ENCODE assay signal across 1 fruit fly cellular context in the genomic region with DNA sequence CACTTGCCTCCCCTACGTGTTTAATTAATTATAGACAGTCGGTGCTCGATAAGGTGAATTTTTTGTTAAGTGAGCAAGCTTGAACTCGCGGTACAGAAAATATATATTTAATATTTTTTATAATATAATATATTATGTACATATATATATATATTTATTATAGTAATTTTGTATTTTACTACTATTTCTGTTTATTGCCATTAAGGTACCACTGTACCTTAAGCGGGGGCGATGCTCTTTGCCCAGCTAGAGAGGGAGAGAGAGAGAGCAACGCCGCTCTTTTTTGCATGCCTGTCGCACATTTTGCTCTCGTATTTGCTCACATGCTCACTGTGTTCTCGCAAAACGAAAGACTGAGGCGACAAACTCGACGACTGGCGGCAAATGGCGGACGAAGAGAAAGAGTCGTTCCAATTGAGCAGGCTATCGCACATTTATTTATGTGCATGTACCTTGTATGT.
A peak's percentile ranks its signal among the peaks of the same experiment; 100 is the strongest.
TF ChIP-seq lines count a peak whose summit lies in the region.

No protein-coding gene starts in this region.

TF ChIP-seq in whole organism, embryonic, 481 proteins besides CTCF, POLR2A, EP300 and RAD21 (continued from another document and continues in another):
- TF ChIP-seq ash1 (GFP tag; optimal IDR thresholded peaks at IDR 0.05; lab: Kevin White, UChicago) (no peak), lov (optimal IDR thresholded peaks at IDR 0.05; lab: Kevin White, UChicago) (no peak), lov (GFP tag; IDR thresholded peaks at IDR 0.05; lab: Robert Waterston, UW) (no peak), TFAM (GFP tag; optimal IDR thresholded peaks at IDR 0.05; lab: Kevin White, UChicago) (no peak), Xrp1 (GFP tag; IDR thresholded peaks at IDR 0.05; lab: Robert Waterston, UW) (peak; percentile 18; the same call in 1 of the 2 replicates), crc (GFP tag; optimal IDR thresholded peaks at IDR 0.05; lab: Kevin White, UChicago) (no peak), Lpt (GFP tag; optimal IDR thresholded peaks at IDR 0.05; lab: Kevin White, UChicago) (no peak), CG32532 (GFP tag; IDR thresholded peaks at IDR 0.05; lab: Robert Waterston, UW) (peak; percentile 77), Hmx (GFP tag; optimal IDR thresholded peaks at IDR 0.05; lab: Kevin White, UChicago) (no peak), CG3163 (GFP tag; optimal IDR thresholded peaks at IDR 0.05; lab: Kevin White, UChicago) (no peak), slbo (GFP tag; IDR thresholded peaks at IDR 0.05; lab: Robert Waterston, UW) (peak; percentile 74), lola (GFP tag; optimal IDR thresholded peaks at IDR 0.05; lab: Kevin White, UChicago) (no peak), tio (GFP tag; optimal IDR thresholded peaks at IDR 0.05; lab: Kevin White, UChicago) (no peak), CG4424 (GFP tag; optimal IDR thresholded peaks at IDR 0.05; lab: Kevin White, UChicago) (no peak), HLH54F (GFP tag; optimal IDR thresholded peaks at IDR 0.05; lab: Kevin White, UChicago) (no peak), nom (GFP tag; optimal IDR thresholded peaks at IDR 0.05; lab: Kevin White, UChicago) (peak; percentile 58), Mad (GFP tag; optimal IDR thresholded peaks at IDR 0.05; lab: Kevin White, UChicago) (no peak), CG31365 (tag; optimal IDR thresholded peaks at IDR 0.05; lab: Kevin White, UChicago) (no peak), CG10431 (GFP tag; optimal IDR thresholded peaks at IDR 0.05; lab: Kevin White, UChicago) (no peak), CG6654 (GFP tag; optimal IDR thresholded peaks at IDR 0.05; lab: Kevin White, UChicago) (no peak), CG3847 (GFP tag; IDR thresholded peaks at IDR 0.05; lab: Robert Waterston, UW) (peak; percentile 49), Lhr (GFP tag; optimal IDR thresholded peaks at IDR 0.05; lab: Kevin White, UChicago) (no peak), h (optimal IDR thresholded peaks at IDR 0.05; lab: Kevin White, UChicago) (no peak), CG6689 (GFP tag; IDR thresholded peaks at IDR 0.05; lab: Robert Waterston, UW) (no peak; the same call in none of the 2 replicates), kah (GFP tag; optimal IDR thresholded peaks at IDR 0.05; lab: Kevin White, UChicago) (no peak), Drgx (GFP tag; IDR thresholded peaks at IDR 0.05; lab: Robert Waterston, UW) (peak; percentile 83), Opbp (GFP tag; IDR thresholded peaks at IDR 0.05; lab: Robert Waterston, UW; ENCODE audit: partially characterized antibody) (no peak), stwl (tag; optimal IDR thresholded peaks at IDR 0.05; lab: Kevin White, UChicago) (no peak), zen (tag; optimal IDR thresholded peaks at IDR 0.05; lab: Kevin White, UChicago) (peak; percentile 22), pho (GFP tag; optimal IDR thresholded peaks at IDR 0.05; lab: Kevin White, UChicago) (no peak), CG7357 (GFP tag; IDR thresholded peaks at IDR 0.05; lab: Robert Waterston, UW) (no peak), gfzf (GFP tag; optimal IDR thresholded peaks at IDR 0.05; lab: Kevin White, UChicago) (no peak), lab (GFP tag; optimal IDR thresholded peaks at IDR 0.05; lab: Kevin White, UChicago) (peak; percentile 76), CG12299 (tag; optimal IDR thresholded peaks at IDR 0.05; lab: Kevin White, UChicago) (no peak), dan (GFP tag; IDR thresholded peaks at IDR 0.05; lab: Robert Waterston, UW) (no peak), pnt (GFP tag; optimal IDR thresholded peaks at IDR 0.05; lab: Kevin White, UChicago) (no peak), Gug (GFP tag; IDR thresholded peaks at IDR 0.05; lab: Robert Waterston, UW) (no peak), lbe (GFP tag; optimal IDR thresholded peaks at IDR 0.05; lab: Kevin White, UChicago) (peak; percentile 35), slp2 (GFP tag; optimal IDR thresholded peaks at IDR 0.05; lab: Kevin White, UChicago) (no peak), br (optimal IDR thresholded peaks at IDR 0.05; lab: Kevin White, UChicago) (no peak), grau (tag; optimal IDR thresholded peaks at IDR 0.05; lab: Kevin White, UChicago) (peak; percentile 90), pita (GFP tag; optimal IDR thresholded peaks at IDR 0.05; lab: Kevin White, UChicago) (no peak), CG9727 (GFP tag; optimal IDR thresholded peaks at IDR 0.05; lab: Kevin White, UChicago) (peak; percentile 43), z (GFP tag; IDR thresholded peaks at IDR 0.05; lab: Robert Waterston, UW) (no peak), psq (GFP tag; optimal IDR thresholded peaks at IDR 0.05; lab: Kevin White, UChicago) (no peak), ems (GFP tag; optimal IDR thresholded peaks at IDR 0.05; lab: Kevin White, UChicago) (no peak), CG1647 (GFP tag; optimal IDR thresholded peaks at IDR 0.05; lab: Kevin White, UChicago) (no peak), ac (GFP tag; optimal IDR thresholded peaks at IDR 0.05; lab: Kevin White, UChicago) (no peak), CG15514 (GFP tag; optimal IDR thresholded peaks at IDR 0.05; lab: Kevin White, UChicago) (peak; percentile 44), cad (GFP tag; optimal IDR thresholded peaks at IDR 0.05; lab: Kevin White, UChicago) (no peak), CG42726 (GFP tag; IDR thresholded peaks at IDR 0.05; lab: Robert Waterston, UW; ENCODE audit: partially characterized antibody) (no peak), Rfx (GFP tag; IDR thresholded peaks at IDR 0.05; lab: Robert Waterston, UW) (peak; percentile 71), GATAe (GFP tag; conservative IDR thresholded peaks at IDR 0.05; lab: Robert Waterston, UW) (no peak), Awh (GFP tag; IDR thresholded peaks at IDR 0.05; lab: Robert Waterston, UW) (0 out of 2 replicates have a peak, but pooled peaks have one; percentile 23), CG12219 (GFP tag; optimal IDR thresholded peaks at IDR 0.05; lab: Kevin White, UChicago) (no peak), CG4854 (GFP tag; optimal IDR thresholded peaks at IDR 0.05; lab: Kevin White, UChicago) (no peak), Sry-β (GFP tag; optimal IDR thresholded peaks at IDR 0.05; lab: Kevin White, UChicago) (no peak), trem (tag; optimal IDR thresholded peaks at IDR 0.05; lab: Kevin White, UChicago) (no peak), mam (GFP tag; optimal IDR thresholded peaks at IDR 0.05; lab: Kevin White, UChicago) (no peak), CG4282 (GFP tag; optimal IDR thresholded peaks at IDR 0.05; lab: Kevin White, UChicago) (no peak), CG8359 (GFP tag; optimal IDR thresholded peaks at IDR 0.05; lab: Kevin White, UChicago; ENCODE audit: borderline replicate concordance) (no peak), tgo (GFP tag; IDR thresholded peaks at IDR 0.05; lab: Robert Waterston, UW) (peak; percentile 58), CG9797 (GFP tag; optimal IDR thresholded peaks at IDR 0.05; lab: Kevin White, UChicago) (no peak), fru (optimal IDR thresholded peaks at IDR 0.05; lab: Kevin White, UChicago) (no peak), CG8281 (tag; optimal IDR thresholded peaks at IDR 0.05; lab: Kevin White, UChicago) (no peak), Doc3 (GFP tag; IDR thresholded peaks at IDR 0.05; lab: Robert Waterston, UW; ENCODE audit: partially characterized antibody) (no peak), sens (GFP tag; lab: Kevin White, UChicago) (no peak), Hand (GFP tag; optimal IDR thresholded peaks at IDR 0.05; lab: Kevin White, UChicago) (peak; percentile 37), Jarid2 (GFP tag; optimal IDR thresholded peaks at IDR 0.05; lab: Kevin White, UChicago) (no peak), p53 (GFP tag; optimal IDR thresholded peaks at IDR 0.05; lab: Kevin White, UChicago) (no peak), Bgb (GFP tag; IDR thresholded peaks at IDR 0.05; lab: Robert Waterston, UW; ENCODE audit: partially characterized antibody) (no peak), CG17359 (tag; optimal IDR thresholded peaks at IDR 0.05; lab: Kevin White, UChicago) (peak; percentile 23), jumu (GFP tag; optimal IDR thresholded peaks at IDR 0.05; lab: Kevin White, UChicago) (no peak), Ssrp (tag; optimal IDR thresholded peaks at IDR 0.05; lab: Kevin White, UChicago) (no peak), CG13287 (GFP tag; IDR thresholded peaks at IDR 0.05; lab: Robert Waterston, UW; ENCODE audit: partially characterized antibody) (no peak), CG10274 (GFP tag; optimal IDR thresholded peaks at IDR 0.05; lab: Kevin White, UChicago) (no peak), CG8924 (tag; optimal IDR thresholded peaks at IDR 0.05; lab: Kevin White, UChicago) (peak; percentile 53), CG1603 (tag; optimal IDR thresholded peaks at IDR 0.05; lab: Kevin White, UChicago) (no peak), Usf (GFP tag; optimal IDR thresholded peaks at IDR 0.05; lab: Kevin White, UChicago) (no peak), toy (GFP tag; IDR thresholded peaks at IDR 0.05; lab: Robert Waterston, UW) (no peak), btn (GFP tag; optimal IDR thresholded peaks at IDR 0.05; lab: Kevin White, UChicago) (no peak), CG12071 (GFP tag; optimal IDR thresholded peaks at IDR 0.05; lab: Kevin White, UChicago) (no peak), mld (GFP tag; IDR thresholded peaks at IDR 0.05; lab: Robert Waterston, UW; ENCODE audit: partially characterized antibody) (no peak), BEAF-32 (GFP tag; optimal IDR thresholded peaks at IDR 0.05; lab: Kevin White, UChicago) (no peak), fd3F (GFP tag; optimal IDR thresholded peaks at IDR 0.05; lab: Kevin White, UChicago) (peak; percentile 50), ken (GFP tag; IDR thresholded peaks at IDR 0.05; lab: Robert Waterston, UW) (no peak), chn (GFP tag; optimal IDR thresholded peaks at IDR 0.05; lab: Kevin White, UChicago) (no peak), Atf6 (GFP tag; IDR thresholded peaks at IDR 0.05; lab: Robert Waterston, UW) (peak; percentile 40; the same call in 1 of the 2 replicates), gcm2 (GFP tag; optimal IDR thresholded peaks at IDR 0.05; lab: Kevin White, UChicago) (no peak), CG33557 (GFP tag; optimal IDR thresholded peaks at IDR 0.05; lab: Kevin White, UChicago) (no peak), CG10543 (GFP tag; optimal IDR thresholded peaks at IDR 0.05; lab: Kevin White, UChicago) (no peak), CG13624 (GFP tag; optimal IDR thresholded peaks at IDR 0.05; lab: Kevin White, UChicago) (no peak), CG10462 (GFP tag; optimal IDR thresholded peaks at IDR 0.05; lab: Kevin White, UChicago) (no peak), sob (GFP tag; IDR thresholded peaks at IDR 0.05; lab: Robert Waterston, UW) (peak; percentile 49; the same call in 1 of the 2 replicates), ham (GFP tag; IDR thresholded peaks at IDR 0.05; lab: Robert Waterston, UW) (no peak), danr (GFP tag; IDR thresholded peaks at IDR 0.05; lab: Robert Waterston, UW) (no peak), CG10959 (GFP tag; IDR thresholded peaks at IDR 0.05; lab: Robert Waterston, UW) (no peak), CG14014 (GFP tag; IDR thresholded peaks at IDR 0.05; lab: Robert Waterston, UW) (peak; percentile 63; the same call in 1 of the 2 replicates), CG4617 (GFP tag; optimal IDR thresholded peaks at IDR 0.05; lab: Kevin White, UChicago; ENCODE audit: borderline replicate concordance) (no peak), odd (GFP tag; optimal IDR thresholded peaks at IDR 0.05; lab: Kevin White, UChicago) (no peak), Bteb2 (GFP tag; optimal IDR thresholded peaks at IDR 0.05; lab: Kevin White, UChicago) (no peak), maf-S (GFP tag; optimal IDR thresholded peaks at IDR 0.05; lab: Kevin White, UChicago) (no peak), hkb (optimal IDR thresholded peaks at IDR 0.05; lab: Kevin White, UChicago) (no peak), hkb (GFP tag; IDR thresholded peaks at IDR 0.05; lab: Robert Waterston, UW) (peak; percentile 55; the same call in 1 of the 2 replicates), CG18476 (GFP tag; optimal IDR thresholded peaks at IDR 0.05; lab: Kevin White, UChicago) (no peak), CG30431 (GFP tag; optimal IDR thresholded peaks at IDR 0.05; lab: Kevin White, UChicago) (no peak), ara (GFP tag; IDR thresholded peaks at IDR 0.05; lab: Robert Waterston, UW) (no peak), CG11723 (GFP tag; optimal IDR thresholded peaks at IDR 0.05; lab: Kevin White, UChicago) (peak; percentile 3), org-1 (GFP tag; optimal IDR thresholded peaks at IDR 0.05; lab: Kevin White, UChicago) (no peak), CG5180 (GFP tag; optimal IDR thresholded peaks at IDR 0.05; lab: Kevin White, UChicago) (no peak), Myb (GFP tag; optimal IDR thresholded peaks at IDR 0.05; lab: Kevin White, UChicago) (no peak), croc (GFP tag; conservative IDR thresholded peaks at IDR 0.05; lab: Robert Waterston, UW) (no peak), lilli (GFP tag; optimal IDR thresholded peaks at IDR 0.05; lab: Kevin White, UChicago) (peak; percentile 1), al (GFP tag; IDR thresholded peaks at IDR 0.05; lab: Robert Waterston, UW) (peak; percentile 41; the same call in 1 of the 2 replicates), CG32772 (GFP tag; IDR thresholded peaks at IDR 0.05; lab: Robert Waterston, UW) (peak; percentile 48; the same call in 1 of the 2 replicates), CG13894 (tag; optimal IDR thresholded peaks at IDR 0.05; lab: Kevin White, UChicago) (peak; percentile 40), CG11456 (GFP tag; IDR thresholded peaks at IDR 0.05; lab: Robert Waterston, UW) (no peak), ab (GFP tag; optimal IDR thresholded peaks at IDR 0.05; lab: Kevin White, UChicago) (no peak), Vsx1 (GFP tag; optimal IDR thresholded peaks at IDR 0.05; lab: Kevin White, UChicago) (no peak), oc (tag; optimal IDR thresholded peaks at IDR 0.05; lab: Kevin White, UChicago) (no peak), Optix (GFP tag; IDR thresholded peaks at IDR 0.05; lab: Robert Waterston, UW) (0 out of 3 replicates have a peak, but pooled peaks have one; percentile 22), prd (optimal IDR thresholded peaks at IDR 0.05; lab: Kevin White, UChicago) (no peak), prd (GFP tag; IDR thresholded peaks at IDR 0.05; lab: Robert Waterston, UW) (peak; percentile 74), CG2875 (GFP tag; optimal IDR thresholded peaks at IDR 0.05; lab: Kevin White, UChicago) (no peak), Mes4 (GFP tag; optimal IDR thresholded peaks at IDR 0.05; lab: Kevin White, UChicago) (no peak), hth (optimal IDR thresholded peaks at IDR 0.05; lab: Kevin White, UChicago) (no peak), nerfin-2 (GFP tag; IDR thresholded peaks at IDR 0.05; lab: Robert Waterston, UW; ENCODE audit: partially characterized antibody) (no peak), vnd (GFP tag; IDR thresholded peaks at IDR 0.05; lab: Robert Waterston, UW; ENCODE audit: partially characterized antibody) (no peak), wdn (GFP tag; IDR thresholded peaks at IDR 0.05; lab: Robert Waterston, UW) (0 out of 2 replicates have a peak, but pooled peaks have one; percentile 36), CG18764 (GFP tag; optimal IDR thresholded peaks at IDR 0.05; lab: Kevin White, UChicago) (no peak)
